Worm (Caenorhabditis elegans) whole organism, early embryonic: ENCODE results near the gene col-147.

Experiments used
- B0310.2 ChIP-seq: sonication (generic microtip); optimal IDR thresholded peaks from 2 replicates; lab custom pipeline; 2016; ENCODE audit warnings: mild to moderate bottlenecking, missing genetic modification characterization, missing compliant biosample characterization
- F13C5.2 ChIP-seq: sonication (generic microtip); optimal IDR thresholded peaks from 2 replicates; lab custom pipeline; 2017; ENCODE audit warnings: mild to moderate bottlenecking, missing genetic modification characterization, inconsistent platforms, missing compliant biosample characterization
- aly-1 ChIP-seq: sonication (generic microtip); optimal IDR thresholded peaks from 2 replicates; lab custom pipeline; 2016; ENCODE audit warnings: missing genetic modification characterization, missing compliant biosample characterization
- ama-1 ChIP-seq: fragments of 150-350 bp; optimal IDR thresholded peaks from 2 replicates; lab custom pipeline; 2014
- ets-7 ChIP-seq: sonication (generic microtip); optimal IDR thresholded peaks from 2 replicates; lab custom pipeline; 2016; ENCODE audit warnings: missing genotype, missing genetic modification characterization, missing compliant biosample characterization
- flt-1 ChIP-seq: fragments of 200-800 bp; sonication (Bioruptor generic); IDR thresholded peaks from 2 replicates; pipeline ENCODE4 v1.3.6; 2022; ENCODE audit warnings: missing genetic modification characterization, missing compliant biosample characterization
- hmbx-1 ChIP-seq: sonication (generic microtip); optimal IDR thresholded peaks from 2 replicates; lab custom pipeline; 2016; ENCODE audit warnings: mild to moderate bottlenecking, missing genetic modification characterization, missing compliant biosample characterization
- hnd-1 ChIP-seq: sonication (generic microtip); optimal IDR thresholded peaks from 2 replicates; lab custom pipeline; 2016; ENCODE audit warnings: missing genetic modification characterization, missing compliant biosample characterization
- pes-1 ChIP-seq: fragments of 200-800 bp; sonication (Bioruptor generic); IDR thresholded peaks from 2 replicates; pipeline ENCODE4 v1.3.6; 2022; ENCODE audit warnings: missing genetic modification reagents, missing genetic modification characterization, missing compliant biosample characterization
- scrt-1 ChIP-seq: fragments of 200-800 bp; sonication (Bioruptor generic); IDR thresholded peaks from 2 replicates; pipeline ENCODE4 v1.3.6; 2022; ENCODE audit warnings: missing genetic modification characterization, missing compliant biosample characterization
- tbx-37 ChIP-seq: fragments of 200-800 bp; sonication (Bioruptor generic); conservative IDR thresholded peaks from 2 replicates; pipeline ENCODE4 v1.3.6; 2022; ENCODE audit warnings: missing genetic modification reagents, missing genetic modification characterization, missing compliant biosample characterization

DNA sequence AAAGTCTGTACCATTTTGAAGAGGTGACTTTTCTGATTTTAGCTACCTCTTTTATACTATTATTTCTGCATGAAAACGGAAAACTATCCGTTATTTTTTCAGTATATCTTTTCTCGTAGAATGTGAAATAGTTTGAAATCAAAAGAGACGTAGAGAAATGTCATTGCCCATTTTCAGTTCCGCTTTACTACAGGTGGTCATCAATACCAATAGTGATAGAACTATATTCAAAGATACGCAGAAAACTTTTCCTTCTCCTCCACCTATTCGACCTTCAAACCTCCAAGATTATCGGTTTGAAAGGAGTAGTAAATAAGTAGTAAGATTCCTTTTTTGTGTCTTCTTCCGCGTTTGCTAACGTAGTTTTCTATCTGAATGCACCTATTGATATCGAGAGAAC, at the start of gene col-147:
- no peak for TF ChIP-seq B0310.2 (tag; lab: Kevin White, UChicago)
- TF ChIP-seq flt-1: no peak
- TF ChIP-seq aly-1 (tag; lab: Kevin White, UChicago): no peak
- TF ChIP-seq ets-7 (tag; lab: Kevin White, UChicago): no peak
- no peak for TF ChIP-seq scrt-1 (GFP tag; lab: Robert Waterston, UW)
- TF ChIP-seq hmbx-1 (tag; lab: Kevin White, UChicago): no peak
- TF ChIP-seq F13C5.2 (tag; lab: Kevin White, UChicago): no peak
- TF ChIP-seq pes-1 (GFP tag; lab: Robert Waterston, UW): no peak
- no peak for TF ChIP-seq tbx-37 (GFP tag; lab: Robert Waterston, UW)
- no peak for TF ChIP-seq ama-1
- no peak for TF ChIP-seq hnd-1 (tag; lab: Kevin White, UChicago)
